Fruit fly (Drosophila melanogaster) whole organism, adult: ENCODE measurements around the gene His3.3A.

Source experiments
- CG11617 ChIP-seq: fragments of 200-800 bp; sonication (Bioruptor generic); optimal IDR thresholded peaks from 2 replicates; lab custom pipeline; 2017; ENCODE audit warnings: mild to moderate bottlenecking, missing biosample characterization, missing genetic modification reagents, missing genetic modification characterization
- CG7045 ChIP-seq: fragments of 200-800 bp; sonication (Bioruptor generic); optimal IDR thresholded peaks from 2 replicates; lab custom pipeline; 2017; ENCODE audit warnings: missing biosample characterization, mild to moderate bottlenecking, missing genetic modification characterization
- CG7101 ChIP-seq: fragments of 200-800 bp; sonication (Bioruptor generic); optimal IDR thresholded peaks from 2 replicates; lab custom pipeline; 2018; ENCODE audit warnings: missing biosample characterization, mild to moderate bottlenecking, missing genetic modification characterization, moderate library complexity
- Clk ChIP-seq: fragments of 200-800 bp; sonication (Bioruptor generic); optimal IDR thresholded peaks from 2 replicates; lab custom pipeline; 2017; ENCODE audit warnings: missing biosample characterization, missing genetic modification characterization
- Hr96 ChIP-seq: fragments of 200-800 bp; sonication (Bioruptor generic); optimal IDR thresholded peaks from 2 replicates; lab custom pipeline; 2016; ENCODE audit warnings: missing biosample characterization, missing genetic modification characterization
- Mnt ChIP-seq: fragments of 200-800 bp; sonication (Bioruptor generic); optimal IDR thresholded peaks from 2 replicates; lab custom pipeline; 2016; ENCODE audit warnings: missing biosample characterization, mild to moderate bottlenecking, missing genetic modification characterization
- cnc ChIP-seq, 2 experiments: fragments of >200 bp; optimal IDR thresholded peaks; 2 replicates each; lab custom pipeline; 2017
- kay ChIP-seq: fragments of 200-800 bp; sonication (Bioruptor generic); peaks from one replicate; lab custom pipeline; 2016; ENCODE audit warnings: missing biosample characterization, missing genetic modification characterization, borderline replicate concordance
- ovo ChIP-seq: fragments of 200-800 bp; sonication (Bioruptor generic); optimal IDR thresholded peaks from 2 replicates; lab custom pipeline; 2016; ENCODE audit warnings: missing biosample characterization, missing genetic modification characterization
- pad ChIP-seq: fragments of 200-800 bp; sonication (Bioruptor generic); optimal IDR thresholded peaks from 3 replicates; lab custom pipeline; 2017; ENCODE audit warnings: missing biosample characterization, missing genetic modification characterization, mild to moderate bottlenecking, moderate library complexity, missing genetic modification reagents

DNA sequence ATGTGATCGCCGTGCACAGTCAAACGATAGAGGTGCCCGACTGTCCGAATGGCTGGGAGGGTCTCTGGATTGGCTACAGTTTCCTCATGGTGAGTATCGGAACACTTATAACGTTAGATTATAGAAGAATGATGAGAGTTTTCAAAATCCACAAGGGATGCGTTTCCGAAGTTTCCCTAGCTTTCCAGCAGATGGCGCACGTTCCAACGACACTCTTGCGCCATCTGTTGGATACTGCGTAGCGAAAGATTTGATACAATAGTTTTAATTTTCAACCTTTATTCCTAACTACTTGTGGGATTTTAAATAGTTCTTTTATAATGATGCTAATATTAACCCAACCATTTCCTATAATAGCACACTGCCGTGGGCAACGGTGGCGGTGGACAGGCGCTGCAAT lies 18.7 kb upstream of the His3.3A start:
- TF ChIP-seq Mnt (GFP tag; lab: Kevin White, UChicago) (no peak), Clk (no peak), cnc (optimal IDR thresholded peaks at IDR 0.05; lab: Kevin White, UChicago) (no peak), CG7101 (no peak), pad (GFP tag; lab: Kevin White, UChicago) (no peak), CG11617 (GFP tag; lab: Kevin White, UChicago) (no peak), CG7045 (no peak), ovo (GFP tag; lab: Kevin White, UChicago) (no peak), Hr96 (GFP tag; lab: Kevin White, UChicago) (no peak), kay (GFP tag; lab: Kevin White, UChicago) (no peak)
